Fruit fly (Drosophila melanogaster): ENCODE data around the gene CG9782.

Gene CG9782

DNA sequence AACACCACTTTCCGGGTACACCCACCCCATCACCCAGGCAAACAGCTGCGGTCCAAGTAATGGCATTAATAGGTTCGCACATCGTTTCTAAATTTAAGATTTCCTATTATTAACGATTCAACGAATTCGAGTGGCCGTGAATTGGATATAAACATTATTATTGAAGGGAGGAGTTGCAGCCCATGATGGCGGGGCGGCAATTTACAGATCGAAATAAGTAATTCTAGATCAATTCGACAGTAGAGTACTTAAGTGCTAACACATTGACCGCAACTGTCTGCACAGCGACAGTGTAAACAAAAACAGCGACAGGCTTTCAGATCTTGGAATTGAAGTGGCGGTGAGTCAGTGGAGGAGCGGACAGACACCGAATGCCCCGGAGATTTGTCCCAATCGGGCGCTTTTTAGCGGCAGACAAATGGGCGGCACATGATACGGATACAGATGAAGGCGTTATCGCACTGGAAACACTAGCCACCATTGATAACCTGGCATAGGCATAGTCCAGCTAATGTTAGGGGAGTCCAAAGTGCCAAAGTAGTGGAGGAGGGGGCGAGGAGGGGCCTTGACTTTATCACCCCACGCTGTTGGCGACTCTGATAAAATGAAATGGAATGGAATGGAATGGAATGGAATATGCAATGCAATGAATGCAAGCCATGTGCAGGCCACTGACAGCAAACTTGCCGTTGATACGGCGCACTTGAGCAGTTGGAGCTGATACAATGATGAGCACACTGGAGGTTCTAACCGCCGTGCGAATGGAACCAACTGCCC, 12.0 kb upstream of the CG9782 start:
- TF ChIP-seq CG8319 (GFP tag; optimal IDR thresholded peaks at IDR 0.05) (no peak), Ets96B (tag; optimal IDR thresholded peaks at IDR 0.05) (peak; percentile 19), achi (GFP tag; optimal IDR thresholded peaks at IDR 0.05) (no peak), Blimp-1 (GFP tag; optimal IDR thresholded peaks at IDR 0.05) (no peak), spab (GFP tag; optimal IDR thresholded peaks at IDR 0.05) (peak; percentile 12), CG6808 (GFP tag; optimal IDR thresholded peaks at IDR 0.05) (peak; percentile 70), acj6 (GFP tag; optimal IDR thresholded peaks at IDR 0.05) (no peak), Eip78C (GFP tag) (peak; percentile 64), cyc (GFP tag; optimal IDR thresholded peaks at IDR 0.05) (no peak), CG7368 (GFP tag; optimal IDR thresholded peaks at IDR 0.05) (no peak), esn (GFP tag; optimal IDR thresholded peaks at IDR 0.05) (no peak), Sox14 (GFP tag; optimal IDR thresholded peaks at IDR 0.05) (no peak), Hr38 (GFP tag; optimal IDR thresholded peaks at IDR 0.05) (no peak), CG11294 (GFP tag; IDR thresholded peaks at IDR 0.05) (peak; percentile 15; the same call in 1 of the 2 replicates), CG6854 (GFP tag; optimal IDR thresholded peaks at IDR 0.05) (no peak), fkh (GFP tag; optimal IDR thresholded peaks at IDR 0.05) (peak; percentile 58), CG8632 (GFP tag; optimal IDR thresholded peaks at IDR 0.05) (no peak), vri (GFP tag; optimal IDR thresholded peaks at IDR 0.05) (no peak), CG34406 (GFP tag; optimal IDR thresholded peaks at IDR 0.05) (no peak), pdm3 (GFP tag; optimal IDR thresholded peaks at IDR 0.05) (no peak), CG8119 (GFP tag; IDR thresholded peaks at IDR 0.05) (0 out of 3 replicates have a peak, but pooled peaks have one; percentile 27), CG15336 (GFP tag; IDR thresholded peaks at IDR 0.05) (peak; percentile 36; the same call in 1 of the 2 replicates), CG10669 (GFP tag; optimal IDR thresholded peaks at IDR 0.05) (no peak), lz (GFP tag; optimal IDR thresholded peaks at IDR 0.05) (no peak), Gug (GFP tag; IDR thresholded peaks at IDR 0.05) (0 out of 2 replicates have a peak, but pooled peaks have one; percentile 28), Smox (GFP tag; optimal IDR thresholded peaks at IDR 0.05) (no peak), CG6792 (GFP tag; optimal IDR thresholded peaks at IDR 0.05) (no peak), OdsH (GFP tag; optimal IDR thresholded peaks at IDR 0.05) (no peak), Ets21C (GFP tag; optimal IDR thresholded peaks at IDR 0.05) (no peak), Lpt (GFP tag; optimal IDR thresholded peaks at IDR 0.05) (no peak), CG6276 (GFP tag; optimal IDR thresholded peaks at IDR 0.05) (peak; percentile 65), fd59A (GFP tag; optimal IDR thresholded peaks at IDR 0.05) (peak; percentile 17), CG11902 (GFP tag; optimal IDR thresholded peaks at IDR 0.05) (no peak), topi (GFP tag; optimal IDR thresholded peaks at IDR 0.05) (no peak), CG1621 (tag; optimal IDR thresholded peaks at IDR 0.05) (no peak), dac (GFP tag; optimal IDR thresholded peaks at IDR 0.05) (peak; percentile 48), salr (GFP tag; optimal IDR thresholded peaks at IDR 0.05) (peak in 1 of 2 experiments; percentile 3), CG31627 (GFP tag; optimal IDR thresholded peaks at IDR 0.05) (no peak), eg (GFP tag; IDR thresholded peaks at IDR 0.05) (peak; percentile 25; the same call in 2 of the 3 replicates), CG9139 (GFP tag; optimal IDR thresholded peaks at IDR 0.05) (no peak), CG3032 (tag; optimal IDR thresholded peaks at IDR 0.05) (no peak), CG32006 (GFP tag; optimal IDR thresholded peaks at IDR 0.05) (peak; percentile 63), net (GFP tag; optimal IDR thresholded peaks at IDR 0.05) (peak; percentile 22), ss (GFP tag; optimal IDR thresholded peaks at IDR 0.05) (no peak), CG3919 (GFP tag; optimal IDR thresholded peaks at IDR 0.05) (no peak)

Measured in whole organism, prepupa.